Worm (Caenorhabditis elegans): Measurements from ENCODE around the gene nstp-10.

DNA sequence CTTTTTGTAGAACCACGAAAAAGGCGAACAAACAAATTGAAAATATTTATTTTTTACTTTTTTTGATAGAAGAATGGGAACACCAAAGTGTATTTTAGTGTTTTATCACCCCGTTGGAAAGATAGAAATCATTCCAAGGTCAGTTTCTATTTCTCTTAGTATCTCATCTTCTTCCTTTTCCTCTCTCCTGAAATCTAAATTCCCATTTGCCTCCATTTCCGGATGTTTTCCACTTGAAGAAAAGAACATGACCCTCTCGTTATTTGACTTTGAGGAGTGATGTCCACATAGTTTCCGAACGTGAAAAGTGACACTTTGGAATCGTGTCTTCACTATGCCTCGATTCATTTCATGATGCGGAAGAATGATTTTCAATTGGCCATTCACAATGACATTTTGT lies 38.0 kb upstream of the nstp-10 start:
- TF ChIP-seq nhr-28 (tag; optimal IDR thresholded peaks at IDR 0.05) = no peak
- TF ChIP-seq T20F7.1 (GFP tag; optimal IDR thresholded peaks at IDR 0.05) = no peak
- TF ChIP-seq egl-27 (tag; optimal IDR thresholded peaks at IDR 0.05) = no peak
- no peak for TF ChIP-seq nhr-237 (tag; optimal IDR thresholded peaks at IDR 0.05)
- TF ChIP-seq unc-130 (GFP tag; optimal IDR thresholded peaks at IDR 0.05) = no peak
- TF ChIP-seq ces-1 (GFP tag; optimal IDR thresholded peaks at IDR 0.05) = no peak
- no peak for TF ChIP-seq saeg-2 (GFP tag; IDR thresholded peaks at IDR 0.05)
- TF ChIP-seq aly-2 (tag; optimal IDR thresholded peaks at IDR 0.05) = no peak
- no peak for TF ChIP-seq nhr-6 (tag; optimal IDR thresholded peaks at IDR 0.05)

Data from whole organism, L4 larva.